Worm (Caenorhabditis elegans) whole organism, L4/young adult: ENCODE results near the gene slc-17.5.

ENCODE experiments used
- W03F9.2 ChIP-seq: fragments of 150-350 bp; optimal IDR thresholded peaks from 2 replicates; lab custom pipeline; 2014; ENCODE audit warnings: missing biosample characterization, missing genetic modification characterization
- him-1 ChIP-seq: sonication (generic microtip); optimal IDR thresholded peaks from 2 replicates; lab custom pipeline; 2016; ENCODE audit warnings: missing genotype, missing genetic modification reagents, missing genetic modification characterization, missing compliant biosample characterization

ce11 chrV:8238290-8238689, 46.4 kb downstream of the slc-17.5 start, which contains the start of gene rol-3:
- TF ChIP-seq him-1 (tag; lab: Kevin White, UChicago) (no peak), W03F9.2 (no peak)
